Worm (Caenorhabditis elegans) whole organism, L2 larva: ENCODE data around the gene endu-2.

Source experiments
- R02D3.7 ChIP-seq: fragments of 150-350 bp; optimal IDR thresholded peaks from 2 replicates; lab custom pipeline; 2014; ENCODE audit warnings: missing biosample characterization, missing genetic modification characterization
- ZK546.5 ChIP-seq: sonication (generic microtip); optimal IDR thresholded peaks from 2 replicates; lab custom pipeline; 2017; ENCODE audit warnings: missing biosample characterization, missing genetic modification characterization
- egl-27 ChIP-seq: sonication (generic microtip); optimal IDR thresholded peaks from 3 replicates; lab custom pipeline; 2017; ENCODE audit warnings: missing biosample characterization, missing genetic modification reagents, missing genetic modification characterization
- elt-3 ChIP-seq: sonication (generic microtip); optimal IDR thresholded peaks from 2 replicates; lab custom pipeline; 2017; ENCODE audit warnings: missing biosample characterization, missing genetic modification characterization
- lin-13 ChIP-seq: fragments of 150-350 bp; optimal IDR thresholded peaks from 2 replicates; lab custom pipeline; 2014; ENCODE audit warnings: missing biosample characterization, missing genetic modification reagents, missing genetic modification characterization
- lin-39 ChIP-seq: fragments of 150-350 bp; optimal IDR thresholded peaks from 2 replicates; lab custom pipeline; 2014; ENCODE audit warnings: missing biosample characterization, missing genetic modification reagents, missing genetic modification characterization
- lsy-2 ChIP-seq, 2 experiments: fragments of 150-350 bp in 1 of 2; sonication (generic microtip) in 1 of 2; optimal IDR thresholded peaks; 2 replicates each; lab custom pipeline; 2014 to 2017; ENCODE audit warnings: missing biosample characterization in 2 of 2, missing genetic modification characterization in 2 of 2
- nhr-12 ChIP-seq: fragments of 150-350 bp; optimal IDR thresholded peaks from 2 replicates; lab custom pipeline; 2014; ENCODE audit warnings: missing biosample characterization, missing genetic modification characterization
- nhr-237 ChIP-seq: fragments of 150-350 bp; optimal IDR thresholded peaks from 2 replicates; lab custom pipeline; 2014; ENCODE audit warnings: missing biosample characterization, missing genetic modification characterization
- nhr-6 ChIP-seq: fragments of 150-350 bp; optimal IDR thresholded peaks from 2 replicates; lab custom pipeline; 2014; ENCODE audit warnings: missing biosample characterization, missing genetic modification characterization
- snpc-4 ChIP-seq: fragments of 150-350 bp; optimal IDR thresholded peaks from 2 replicates; lab custom pipeline; 2014; ENCODE audit warnings: missing biosample characterization, missing genetic modification characterization
- unc-62 ChIP-seq: fragments of 150-350 bp; optimal IDR thresholded peaks from 2 replicates; lab custom pipeline; 2014; ENCODE audit warnings: missing biosample characterization, missing genetic modification reagents, missing genetic modification characterization
- ztf-1 ChIP-seq: fragments of 200-800 bp; sonication (Bioruptor generic); conservative IDR thresholded peaks from 2 replicates; pipeline ENCODE4 v1.3.6; 2022; ENCODE audit warnings: missing genetic modification characterization, missing compliant biosample characterization
- ztf-11 ChIP-seq: sonication (generic microtip); optimal IDR thresholded peaks from 2 replicates; lab custom pipeline; 2017; ENCODE audit warnings: missing biosample characterization, missing genetic modification characterization

- TF ChIP-seq nhr-6 (tag; lab: Kevin White, UChicago) (no peak), ZK546.5 (tag; lab: Kevin White, UChicago) (no peak), lin-39 (no peak), nhr-237 (tag; lab: Kevin White, UChicago) (no peak), nhr-12 (tag; lab: Kevin White, UChicago) (no peak), lin-13 (no peak), snpc-4 (tag; lab: Kevin White, UChicago) (no peak), ztf-11 (tag; lab: Kevin White, UChicago) (no peak), lsy-2 (tag; optimal IDR thresholded peaks at IDR 0.05; lab: Kevin White, UChicago) (no peak), egl-27 (tag; lab: Kevin White, UChicago) (no peak), elt-3 (tag; lab: Kevin White, UChicago) (no peak), R02D3.7 (tag; lab: Kevin White, UChicago) (no peak), ztf-1 (no peak), unc-62 (GFP tag; lab: Kevin White, UChicago) (no peak)
Observed at ce11 chrX:8294586-8294985, 52.5 kb downstream of the endu-2 start, which contains the start of gene R09F10.3.
